Fruit fly (Drosophila melanogaster): Measurements from ENCODE around the gene CG2150.

The CG2150 gene

dm6 chr3R:31805228-31805738 is 40.7 kb upstream of the CG2150 start, which contains the start of the genes CG42233 and CG1971 (continued):
- TF ChIP-seq CG10979 (tag; optimal IDR thresholded peaks at IDR 0.05) (peak; percentile 37), CG33557 (GFP tag; optimal IDR thresholded peaks at IDR 0.05) (peak; percentile 21), CG4707 (GFP tag; optimal IDR thresholded peaks at IDR 0.05) (peak; percentile 30), CG2712 (tag; optimal IDR thresholded peaks at IDR 0.05) (no peak), fu2 (GFP tag; optimal IDR thresholded peaks at IDR 0.05) (peak; percentile 11), Sry-β (GFP tag; optimal IDR thresholded peaks at IDR 0.05) (no peak), CG10209 (GFP tag; optimal IDR thresholded peaks at IDR 0.05) (no peak), Taf1 (GFP tag; IDR thresholded peaks at IDR 0.05) (peak; percentile 14; the same call in 1 of the 2 replicates), CG14710 (tag; optimal IDR thresholded peaks at IDR 0.05) (peak; percentile 49), pum (GFP tag; optimal IDR thresholded peaks at IDR 0.05) (peak; percentile 31), CG16863 (GFP tag; optimal IDR thresholded peaks at IDR 0.05) (no peak), CG1603 (tag; optimal IDR thresholded peaks at IDR 0.05) (peak; percentile 52), Aef1 (GFP tag; IDR thresholded peaks at IDR 0.05) (peak; percentile 30; the same call in 1 of the 3 replicates), CG42726 (GFP tag; IDR thresholded peaks at IDR 0.05; ENCODE audit: partially characterized antibody) (peak; percentile 40; the same call in 1 of the 2 replicates), bbx (GFP tag; IDR thresholded peaks at IDR 0.05; ENCODE audit: partially characterized antibody) (peak; percentile 30; the same call in 1 of the 2 replicates), CG18599 (GFP tag; optimal IDR thresholded peaks at IDR 0.05) (no peak), ftz-f1 (GFP tag; optimal IDR thresholded peaks at IDR 0.05) (no peak), mirr (GFP tag; optimal IDR thresholded peaks at IDR 0.05) (no peak), vvl (GFP tag; IDR thresholded peaks at IDR 0.05) (peak; percentile 60; the same call in 1 of the 2 replicates), Xbp1 (GFP tag; optimal IDR thresholded peaks at IDR 0.05) (peak; percentile 24), caup (GFP tag; optimal IDR thresholded peaks at IDR 0.05; ENCODE audit: severe bottlenecking) (no peak), CG12391 (tag; optimal IDR thresholded peaks at IDR 0.05) (peak; percentile 34), Med (GFP tag) (peak; percentile 91), HmgZ (tag; optimal IDR thresholded peaks at IDR 0.05) (peak; percentile 3), Ets65A (GFP tag) (peak; percentile 26), shn (GFP tag; optimal IDR thresholded peaks at IDR 0.05) (peak; percentile 28), Drgx (GFP tag; IDR thresholded peaks at IDR 0.05) (peak; percentile 46), lilli (GFP tag; optimal IDR thresholded peaks at IDR 0.05) (no peak), CG32532 (GFP tag; IDR thresholded peaks at IDR 0.05) (peak; percentile 34; the same call in 1 of the 2 replicates), BEAF-32 (GFP tag; optimal IDR thresholded peaks at IDR 0.05) (peak; percentile 16), CG14441 (GFP tag; IDR thresholded peaks at IDR 0.05) (peak; percentile 52; the same call in 1 of the 2 replicates), Fer2 (tag; optimal IDR thresholded peaks at IDR 0.05) (no peak), CG9817 (tag; optimal IDR thresholded peaks at IDR 0.05) (peak; percentile 3), ranshi (GFP tag; IDR thresholded peaks at IDR 0.05) (0 out of 2 replicates have a peak, but pooled peaks have one; percentile 47), trem (tag; optimal IDR thresholded peaks at IDR 0.05) (peak; percentile 2), crp (GFP tag; optimal IDR thresholded peaks at IDR 0.05) (peak; percentile 20 to 85), ac (GFP tag; optimal IDR thresholded peaks at IDR 0.05) (no peak), Atf6 (GFP tag; IDR thresholded peaks at IDR 0.05) (peak; percentile 25; the same call in 1 of the 2 replicates), CG3065 (GFP tag; optimal IDR thresholded peaks at IDR 0.05) (no peak), chinmo (GFP tag; IDR thresholded peaks at IDR 0.05; ENCODE audit: partially characterized antibody) (no peak), CG11696 (GFP tag; IDR thresholded peaks at IDR 0.05) (peak; percentile 58; the same call in 1 of the 2 replicates), row (GFP tag; IDR thresholded peaks at IDR 0.05) (peak; percentile 87), az2 (GFP tag; optimal IDR thresholded peaks at IDR 0.05) (peak; percentile 41), CG5245 (GFP tag; optimal IDR thresholded peaks at IDR 0.05) (no peak), CG2202 (tag; optimal IDR thresholded peaks at IDR 0.05) (no peak), CG12219 (GFP tag; optimal IDR thresholded peaks at IDR 0.05) (peak; percentile 2), sens (GFP tag) (peak; percentile 92), dimm (GFP tag; IDR thresholded peaks at IDR 0.05) (no peak), CG1024 (GFP tag; IDR thresholded peaks at IDR 0.05) (no peak)

Measured in whole organism, embryonic.